Worm (Caenorhabditis elegans) whole organism, L1 larva: Measurements from ENCODE around the gene C46E10.3.

ENCODE experiments used
- fkh-10 ChIP-seq: sonication (generic microtip); optimal IDR thresholded peaks from 2 replicates; lab custom pipeline; 2017; ENCODE audit warnings: missing biosample characterization, missing genetic modification reagents, missing genetic modification characterization
- mdl-1 ChIP-seq, 2 experiments: fragments of 150-350 bp; optimal IDR thresholded peaks; 2 replicates each; lab custom pipeline; 2014 to 2017; ENCODE audit warnings: missing biosample characterization in 2 of 2, missing genetic modification characterization in 2 of 2, inconsistent platforms in 1 of 2

DNA sequence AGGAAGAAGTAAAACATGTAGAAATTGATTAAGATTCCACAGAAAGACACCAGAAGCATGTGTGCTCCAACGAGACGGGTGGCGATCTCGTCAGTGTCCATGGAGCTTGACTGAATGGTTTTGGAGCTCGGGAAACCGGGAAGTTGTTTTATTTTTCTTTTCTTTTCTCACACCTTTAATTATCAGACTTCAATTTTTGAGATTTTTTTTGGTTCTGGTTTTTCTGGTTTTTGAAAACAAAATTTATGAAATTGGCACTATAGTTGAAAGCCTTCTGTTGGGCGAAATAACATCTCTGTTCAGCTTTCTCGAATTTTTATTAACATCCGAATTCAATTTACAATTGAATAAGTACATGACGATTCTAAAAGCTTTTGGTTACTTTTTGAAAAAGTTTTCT, 21.5 kb upstream of the C46E10.3 start, which contains the start of gene srx-104:
- no peak for TF ChIP-seq fkh-10
- TF ChIP-seq mdl-1 (tag; optimal IDR thresholded peaks at IDR 0.05; lab: Kevin White, UChicago): no peak
